Fruit fly (Drosophila melanogaster) whole organism, prepupa: ENCODE measurements around the gene CG1172.

Experiments
- CG10669 ChIP-seq: fragments of 200-800 bp; sonication (Bioruptor generic); optimal IDR thresholded peaks from 3 replicates; lab custom pipeline; 2018; ENCODE audit warnings: missing biosample characterization, mild to moderate bottlenecking, missing genetic modification characterization, moderate library complexity
- CG6854 ChIP-seq: fragments of 200-800 bp; sonication (Bioruptor generic); optimal IDR thresholded peaks from 2 replicates; lab custom pipeline; 2017; ENCODE audit warnings: missing biosample characterization, mild to moderate bottlenecking, missing genetic modification characterization
- Eip93F ChIP-seq: fragments of 200-800 bp; sonication (Bioruptor generic); optimal IDR thresholded peaks from 2 replicates; lab custom pipeline; 2016; ENCODE audit warnings: missing biosample characterization, mild to moderate bottlenecking, missing genetic modification characterization
- Lpt ChIP-seq: fragments of 200-800 bp; sonication (Bioruptor generic); optimal IDR thresholded peaks from 3 replicates; lab custom pipeline; 2016; ENCODE audit warnings: missing biosample characterization, missing genetic modification characterization
- OdsH ChIP-seq: fragments of 200-800 bp; sonication (Bioruptor generic); optimal IDR thresholded peaks from 3 replicates; lab custom pipeline; 2016; ENCODE audit warnings: missing biosample characterization, missing genetic modification characterization
- Sox102F ChIP-seq: fragments of 200-800 bp; sonication (Bioruptor generic); optimal IDR thresholded peaks from 2 replicates; lab custom pipeline; 2016; ENCODE audit warnings: missing biosample characterization, mild to moderate bottlenecking, missing genetic modification characterization
- fd59A ChIP-seq: fragments of 200-800 bp; sonication (Bioruptor generic); optimal IDR thresholded peaks from 2 replicates; lab custom pipeline; 2017; ENCODE audit warnings: missing biosample characterization, mild to moderate bottlenecking, missing genetic modification characterization, missing genetic modification reagents

DNA sequence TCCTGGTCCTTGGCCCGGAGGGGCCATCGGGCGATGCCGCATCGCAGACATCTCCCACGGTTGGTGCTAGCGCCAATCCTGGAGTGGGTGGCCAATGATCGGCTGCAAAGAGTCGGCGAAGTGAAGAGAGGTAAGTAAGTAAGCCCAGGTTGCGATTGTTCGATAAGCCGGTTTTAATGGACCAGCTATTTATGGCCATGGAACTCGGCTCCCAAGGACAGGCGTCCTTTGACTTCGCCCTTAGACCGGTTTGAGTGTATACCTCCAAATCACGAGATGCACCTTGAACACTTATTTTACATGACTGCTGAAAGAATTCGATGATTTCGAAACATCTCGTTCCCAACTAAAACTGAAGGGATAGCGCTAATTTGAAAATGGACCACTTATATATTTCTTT, 8.0 kb upstream of the CG1172 start:
- TF ChIP-seq fd59A (GFP tag; lab: Kevin White, UChicago) (no peak), CG6854 (no peak), CG10669 (GFP tag; lab: Kevin White, UChicago) (no peak), Lpt (GFP tag; lab: Kevin White, UChicago) (no peak), OdsH (GFP tag; lab: Kevin White, UChicago) (no peak), Sox102F (GFP tag; lab: Kevin White, UChicago) (no peak), Eip93F (no peak)
